Worm (Caenorhabditis elegans): Measurements from ENCODE around the gene T02G5.14.

T02G5.14 gene

DNA sequence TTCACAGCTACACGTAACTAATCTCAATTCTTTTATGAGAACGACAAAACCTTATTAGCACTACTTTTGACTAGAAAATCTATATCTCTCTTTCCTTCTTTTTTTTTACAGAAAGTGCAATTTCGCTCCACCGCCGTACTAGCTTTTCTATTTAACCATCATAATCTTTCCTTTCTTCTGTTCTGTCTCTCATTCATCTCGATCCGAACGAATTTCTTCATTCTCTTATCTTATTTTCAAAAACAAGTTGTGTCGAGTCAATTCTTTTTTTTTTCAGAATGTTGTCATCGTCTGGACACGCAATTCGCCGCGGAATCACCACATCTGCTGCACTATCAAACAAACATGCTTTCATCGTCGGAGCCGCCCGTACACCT, 10.6 kb upstream of the T02G5.14 start, which contains the start of gene kat-1:
TSS of gene kat-1 (plus strand) at position 278 of the 377 bp plus-strand sequence.
- TF ChIP-seq mab-9 (GFP tag; IDR thresholded peaks at IDR 0.05) (no peak), nhr-71 (tag; optimal IDR thresholded peaks at IDR 0.05) (no peak), egl-13 (tag; optimal IDR thresholded peaks at IDR 0.05) (no peak), nhr-77 (tag; optimal IDR thresholded peaks at IDR 0.05) (no peak), sup-37 (GFP tag; optimal IDR thresholded peaks at IDR 0.05) (no peak), ceh-90 (tag; optimal IDR thresholded peaks at IDR 0.05) (no peak), nhr-28 (tag; optimal IDR thresholded peaks at IDR 0.05) (no peak), nhr-19 (GFP tag; conservative IDR thresholded peaks at IDR 0.05) (no peak), lsy-2 (tag; optimal IDR thresholded peaks at IDR 0.05) (no peak), nhr-90 (tag; optimal IDR thresholded peaks at IDR 0.05; ENCODE audit: poor library complexity) (no peak), nhr-20 (tag; optimal IDR thresholded peaks at IDR 0.05) (no peak), unc-62 (GFP tag; optimal IDR thresholded peaks at IDR 0.05) (no peak), nhr-47 (tag; optimal IDR thresholded peaks at IDR 0.05) (no peak), lin-15B (tag; optimal IDR thresholded peaks at IDR 0.05) (no peak), alr-1 (tag; optimal IDR thresholded peaks at IDR 0.05; ENCODE audit: borderline replicate concordance) (no peak), hpl-2 (GFP tag; optimal IDR thresholded peaks at IDR 0.05) (no peak), ztf-11 (tag; optimal IDR thresholded peaks at IDR 0.05) (no peak), efl-3 (GFP tag; optimal IDR thresholded peaks at IDR 0.05) (no peak), efl-1 (optimal IDR thresholded peaks at IDR 0.05) (no peak), efl-1 (GFP tag; optimal IDR thresholded peaks at IDR 0.05 in 1 of 2) (no peak)

ce11 chrII:7075564-7076228, 8.4 kb upstream of the T02G5.14 start, which contains the start of gene T02G5.7:
Gene T02G5.7 (plus strand): TSS chrII:7075614.
- TF ChIP-seq fkh-4 (tag; optimal IDR thresholded peaks at IDR 0.05; ENCODE audit: borderline replicate concordance) (no peak), grh-1 (GFP tag; IDR thresholded peaks at IDR 0.05) (0 out of 2 replicates have a peak, but pooled peaks have one; percentile 5)

DNA sequence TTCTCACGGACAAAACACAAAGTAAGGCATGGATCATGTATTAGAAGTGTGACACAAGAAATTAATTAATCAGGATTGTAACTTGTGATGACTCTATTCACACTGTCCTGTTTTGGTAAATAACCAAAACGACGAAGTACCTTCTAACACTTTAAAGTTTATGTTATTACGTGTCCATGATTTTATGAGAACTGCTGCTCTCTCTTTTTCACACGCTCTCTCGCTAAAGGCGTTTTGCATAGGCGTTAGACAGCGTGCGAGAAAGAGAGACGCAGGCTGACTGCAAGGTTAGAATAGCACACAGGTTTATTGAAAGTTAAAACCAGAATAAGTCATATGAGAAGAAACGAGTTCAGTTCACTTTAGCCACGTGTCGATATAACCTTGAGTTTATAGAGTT, 6.0 kb downstream of the T02G5.14 start:
- TF ChIP-seq zag-1 (tag; optimal IDR thresholded peaks at IDR 0.05) = no peak
- peak in 1 of 2 experiments; percentile 51 for TF ChIP-seq lin-35 (GFP tag; optimal IDR thresholded peaks at IDR 0.05)
- peak; percentile 98 for TF ChIP-seq nhr-85 (tag)
- peak; percentile 82 for TF ChIP-seq nhr-71 (tag; optimal IDR thresholded peaks at IDR 0.05)
- TF ChIP-seq pax-3 (tag; optimal IDR thresholded peaks at IDR 0.05) = peak; percentile 24
- TF ChIP-seq snu-23 (GFP tag; optimal IDR thresholded peaks at IDR 0.05) = peak; percentile 73
- TF ChIP-seq ceh-63 (GFP tag; optimal IDR thresholded peaks at IDR 0.05) = no peak
- TF ChIP-seq grh-1 (GFP tag; IDR thresholded peaks at IDR 0.05) = peak; percentile 96
- TF ChIP-seq nhr-11 (tag; optimal IDR thresholded peaks at IDR 0.05) = no peak
- no peak for TF ChIP-seq fkh-8 (tag; optimal IDR thresholded peaks at IDR 0.05)
- peak; percentile 12 for TF ChIP-seq blmp-1 (tag; optimal IDR thresholded peaks at IDR 0.05)
- peak; percentile 89 for TF ChIP-seq lin-14 (GFP tag; optimal IDR thresholded peaks at IDR 0.05)
- peak; percentile 41 for TF ChIP-seq lir-3 (tag; optimal IDR thresholded peaks at IDR 0.05; ENCODE audit: poor library complexity)
- peak in 1 of 2 experiments; percentile 38 for TF ChIP-seq mdl-1 (tag; optimal IDR thresholded peaks at IDR 0.05)
- TF ChIP-seq vab-15 (tag; optimal IDR thresholded peaks at IDR 0.05) = peak; percentile 69
- TF ChIP-seq unc-98 (GFP tag; IDR thresholded peaks at IDR 0.05) = no peak
- peak in 1 of 3 experiments; percentile 13 for TF ChIP-seq dpl-1 (GFP tag; optimal IDR thresholded peaks at IDR 0.05)
- TF ChIP-seq nhr-90 (tag; optimal IDR thresholded peaks at IDR 0.05; ENCODE audit: poor library complexity) = peak; percentile 59
- peak; percentile 25; the same call in 1 of the 2 replicates for TF ChIP-seq ceh-88 (GFP tag; IDR thresholded peaks at IDR 0.05)
- TF ChIP-seq sptf-1 (tag; optimal IDR thresholded peaks at IDR 0.05) = no peak
- TF ChIP-seq lsy-2 (tag; optimal IDR thresholded peaks at IDR 0.05) = peak; percentile 26 to 54
- peak; percentile 39; the same call in 1 of the 2 replicates for TF ChIP-seq mab-9 (GFP tag; IDR thresholded peaks at IDR 0.05)
- TF ChIP-seq Y116A8C.19 (tag; optimal IDR thresholded peaks at IDR 0.05; ENCODE audit: borderline replicate concordance) = no peak
- peak; percentile 55 for TF ChIP-seq nhr-19 (GFP tag; conservative IDR thresholded peaks at IDR 0.05)
- TF ChIP-seq aha-1 (tag; optimal IDR thresholded peaks at IDR 0.05) = no peak
- peak; percentile 12; the same call in 1 of the 2 replicates for TF ChIP-seq isw-1 (GFP tag; IDR thresholded peaks at IDR 0.05)
- peak; percentile 47 for TF ChIP-seq swsn-7 (tag; optimal IDR thresholded peaks at IDR 0.05)
- peak; percentile 44 for TF ChIP-seq efl-1 (optimal IDR thresholded peaks at IDR 0.05)
- no peak for TF ChIP-seq efl-1 (GFP tag; optimal IDR thresholded peaks at IDR 0.05 in 1 of 2)
- TF ChIP-seq rnt-1 (tag; optimal IDR thresholded peaks at IDR 0.05) = peak; percentile 12
- TF ChIP-seq nhr-47 (tag; optimal IDR thresholded peaks at IDR 0.05) = peak; percentile 39
- peak; percentile 6 for TF ChIP-seq dsc-1 (tag; optimal IDR thresholded peaks at IDR 0.05)
- TF ChIP-seq irx-1 (tag; optimal IDR thresholded peaks at IDR 0.05) = peak; percentile 0
- TF ChIP-seq unc-130 (tag; optimal IDR thresholded peaks at IDR 0.05) = no peak

Data from whole organism, L1 larva.